Fruit fly (Drosophila melanogaster) Kc167 (cell line): ENCODE measurements around the gene CG5787.

Experiments used
- Myc ChIP-seq: fragments of >200 bp; optimal IDR thresholded peaks from 2 replicates; lab custom pipeline; 2017; ENCODE audit warnings: missing external identifiers
- Sin3A ChIP-seq: fragments of >200 bp; optimal IDR thresholded peaks from 2 replicates; lab custom pipeline; 2018; ENCODE audit warnings: missing external identifiers
- h ChIP-seq: fragments of >200 bp; optimal IDR thresholded peaks from 3 replicates; lab custom pipeline; 2018; ENCODE audit warnings: missing external identifiers
- psq ChIP-seq: fragments of >200 bp; optimal IDR thresholded peaks from 2 replicates; lab custom pipeline; 2017; ENCODE audit warnings: missing external identifiers

DNA sequence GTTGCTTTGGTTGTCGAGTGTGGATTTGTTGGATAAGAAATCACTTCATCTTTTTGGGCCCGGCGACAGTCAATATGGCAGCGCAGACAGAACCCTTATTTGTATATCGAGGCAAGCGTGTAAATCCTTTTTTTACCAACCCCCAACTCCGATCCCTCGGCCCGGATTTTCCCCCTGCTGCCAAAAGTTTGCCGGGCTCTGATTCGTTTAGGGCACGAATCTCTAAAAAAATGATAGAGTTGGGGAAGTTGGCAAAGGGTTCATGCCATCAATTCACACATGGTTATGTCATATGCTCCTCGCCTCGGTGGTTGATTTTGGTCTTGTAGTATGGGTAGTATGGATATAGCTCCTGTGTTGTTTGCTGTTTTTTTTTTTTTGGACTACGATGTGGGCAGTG, 25.9 kb downstream of the CG5787 start:
- TF ChIP-seq h (lab: Kevin White, UChicago): no peak
- TF ChIP-seq Sin3A (lab: Kevin White, UChicago): no peak
- no peak for TF ChIP-seq Myc (lab: Kevin White, UChicago)
- no peak for TF ChIP-seq psq (lab: Kevin White, UChicago)
